Fruit fly (Drosophila melanogaster) whole organism, pupa: Measurements from ENCODE around the gene CG31551.
A peak's percentile ranks its signal among the peaks of the same experiment; 100 is the strongest.

Experiments used
- CG10348 ChIP-seq: fragments of 200-800 bp; sonication (Bioruptor generic); IDR thresholded peaks from 2 replicates; pipeline ENCODE4 v1.3.6; 2022; ENCODE audit warnings: missing biosample characterization, missing genetic modification characterization
- CG12605 ChIP-seq: fragments of 200-800 bp; sonication (Bioruptor generic); IDR thresholded peaks from 2 replicates; pipeline ENCODE4 v1.3.6; 2022; ENCODE audit warnings: missing biosample characterization, missing genetic modification characterization
- CG13204 ChIP-seq: fragments of 200-800 bp; sonication (Bioruptor generic); optimal IDR thresholded peaks from 2 replicates; lab custom pipeline; 2018; ENCODE audit warnings: missing biosample characterization, mild to moderate bottlenecking, missing genetic modification characterization, moderate library complexity
- CG14655 ChIP-seq: fragments of 200-800 bp; sonication (Bioruptor generic); optimal IDR thresholded peaks from 3 replicates; lab custom pipeline; 2017; ENCODE audit warnings: mild to moderate bottlenecking, missing biosample characterization, missing genetic modification reagents, missing genetic modification characterization
- CG15710 ChIP-seq: fragments of 200-800 bp; sonication (Bioruptor generic); optimal IDR thresholded peaks from 2 replicates; lab custom pipeline; 2018; ENCODE audit warnings: missing biosample characterization, mild to moderate bottlenecking, missing genetic modification characterization, moderate library complexity
- CG17806 ChIP-seq: fragments of 200-800 bp; sonication (Bioruptor generic); optimal IDR thresholded peaks from 2 replicates; lab custom pipeline; 2018; ENCODE audit warnings: missing biosample characterization, mild to moderate bottlenecking, missing genetic modification characterization, moderate library complexity
- CG32121 ChIP-seq: fragments of 200-800 bp; sonication (Bioruptor generic); IDR thresholded peaks from 2 replicates; pipeline ENCODE4 v1.3.6; 2022; ENCODE audit warnings: missing biosample characterization, missing genetic modification characterization
- CG34367 ChIP-seq: fragments of 200-800 bp; sonication (Bioruptor generic); optimal IDR thresholded peaks from 2 replicates; lab custom pipeline; 2018; ENCODE audit warnings: missing biosample characterization, mild to moderate bottlenecking, missing genetic modification characterization
- CG4496 ChIP-seq: fragments of 200-800 bp; sonication (Bioruptor generic); IDR thresholded peaks from 3 replicates; pipeline ENCODE4 v1.3.6; 2022; ENCODE audit warnings: missing biosample characterization, missing genetic modification characterization
- CG8159 ChIP-seq: fragments of 200-800 bp; sonication (Bioruptor generic); optimal IDR thresholded peaks from 3 replicates; lab custom pipeline; 2018; ENCODE audit warnings: missing biosample characterization, mild to moderate bottlenecking, missing genetic modification characterization, moderate library complexity
- CG8301 ChIP-seq: fragments of 200-800 bp; sonication (Bioruptor generic); optimal IDR thresholded peaks from 2 replicates; lab custom pipeline; 2018; ENCODE audit warnings: missing biosample characterization, mild to moderate bottlenecking, missing genetic modification characterization
- CG9948 ChIP-seq: fragments of 200-800 bp; sonication (Bioruptor generic); optimal IDR thresholded peaks from 2 replicates; lab custom pipeline; 2018; ENCODE audit warnings: missing biosample characterization, mild to moderate bottlenecking, missing genetic modification characterization, moderate library complexity
- D1 ChIP-seq: fragments of 200-800 bp; sonication (Bioruptor generic); optimal IDR thresholded peaks from 2 replicates; lab custom pipeline; 2018; ENCODE audit warnings: missing biosample characterization, mild to moderate bottlenecking, missing genetic modification characterization, moderate library complexity
- EcR ChIP-seq: fragments of 200-800 bp; sonication (Bioruptor generic); optimal IDR thresholded peaks from 3 replicates; lab custom pipeline; 2019; ENCODE audit warnings: missing biosample characterization, missing genetic modification characterization, mild to moderate bottlenecking, moderate library complexity, missing genetic modification reagents
- Ets98B ChIP-seq: fragments of 200-800 bp; sonication (Bioruptor generic); IDR thresholded peaks from 2 replicates; pipeline ENCODE4 v1.3.6; 2022; ENCODE audit warnings: missing biosample characterization, missing genetic modification characterization
- Pif1A ChIP-seq: fragments of 200-800 bp; sonication (Bioruptor generic); optimal IDR thresholded peaks from 3 replicates; lab custom pipeline; 2016; ENCODE audit warnings: missing biosample characterization, missing genetic modification characterization
- Pif1B ChIP-seq: fragments of 200-800 bp; sonication (Bioruptor generic); optimal IDR thresholded peaks from 3 replicates; lab custom pipeline; 2016; ENCODE audit warnings: missing biosample characterization, missing genetic modification characterization
- Snoo ChIP-seq: fragments of 200-800 bp; sonication (Bioruptor generic); optimal IDR thresholded peaks from 3 replicates; lab custom pipeline; 2017; ENCODE audit warnings: missing biosample characterization, mild to moderate bottlenecking, missing genetic modification characterization, inconsistent platforms
- fd96Ca ChIP-seq: fragments of 200-800 bp; sonication (Bioruptor generic); IDR thresholded peaks from 3 replicates; pipeline ENCODE4 v1.3.6; 2022; ENCODE audit warnings: missing biosample characterization, missing genetic modification characterization
- gl ChIP-seq: fragments of 200-800 bp; sonication (Bioruptor generic); optimal IDR thresholded peaks from 2 replicates; lab custom pipeline; 2018; ENCODE audit warnings: missing biosample characterization, mild to moderate bottlenecking, missing genetic modification characterization
- rn ChIP-seq: fragments of 200-800 bp; sonication (Bioruptor generic); IDR thresholded peaks from 2 replicates; pipeline ENCODE4 v1.3.6; 2022; ENCODE audit warnings: missing biosample characterization, missing genetic modification characterization

CG31551 gene

DNA sequence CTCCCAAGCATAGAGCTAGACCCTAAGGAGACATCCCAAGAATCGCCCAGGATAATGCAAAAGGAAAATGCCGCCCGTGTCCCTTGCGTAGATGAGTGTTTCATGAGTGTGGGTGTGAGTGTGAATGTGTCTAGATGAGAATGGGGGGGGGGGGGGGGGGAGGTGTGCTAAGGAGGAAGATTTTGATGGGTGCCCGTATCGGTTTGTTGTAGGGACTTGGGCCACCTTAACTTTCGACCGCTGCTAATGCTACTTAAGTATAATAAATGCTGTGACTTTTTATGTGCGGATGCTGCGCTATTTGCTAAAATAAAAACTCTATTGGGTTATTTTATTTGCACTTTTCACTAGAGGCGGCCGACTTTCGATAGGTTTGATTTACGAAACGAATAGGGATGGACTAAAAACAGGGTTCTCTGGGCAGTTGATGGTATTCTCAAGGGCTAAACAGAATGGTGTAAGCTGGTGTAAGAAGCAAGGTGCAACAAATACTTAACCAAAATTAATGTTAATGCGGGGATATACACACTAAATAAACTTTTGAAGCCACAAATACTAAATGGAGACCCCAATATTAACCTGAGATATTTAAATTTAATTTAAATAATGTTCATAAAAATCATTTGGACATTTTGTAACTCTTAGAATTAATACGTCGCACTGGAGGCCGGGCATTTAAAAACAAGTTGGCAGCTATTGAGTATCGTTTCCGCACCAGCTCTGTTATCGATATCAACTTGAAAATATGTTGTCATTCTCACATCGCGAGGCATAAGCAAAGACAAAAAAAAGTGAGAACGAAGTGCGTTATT lies 41.5 kb downstream of the CG31551 start, which contains the start of the genes Xe7 and Atg17:
Gene Xe7, minus strand, starts transcription at position 407 of the 812 bp plus-strand sequence.
Gene Atg17, plus strand, starts transcription at position 786 of the 812 bp plus-strand sequence.
- TF ChIP-seq CG13204 (GFP tag; lab: Kevin White, UChicago), result no peak
- peak; percentile 60 for TF ChIP-seq CG12605 (GFP tag; lab: Robert Waterston, UW)
- no peak for TF ChIP-seq D1
- TF ChIP-seq CG15710, result peak; percentile 92
- TF ChIP-seq fd96Ca (GFP tag; lab: Robert Waterston, UW), result peak; percentile 93
- peak; percentile 79; the same call in 1 of the 2 replicates for TF ChIP-seq CG10348
- TF ChIP-seq Pif1A (GFP tag; lab: Kevin White, UChicago), result peak; percentile 87
- peak; percentile 89 for TF ChIP-seq Snoo (tag; lab: Kevin White, UChicago)
- TF ChIP-seq gl (tag; lab: Kevin White, UChicago), result peak; percentile 39
- peak; percentile 80 for TF ChIP-seq CG34367
- TF ChIP-seq CG8301 (tag; lab: Kevin White, UChicago), result peak; percentile 86
- no peak for TF ChIP-seq EcR (GFP tag; lab: Kevin White, UChicago)
- TF ChIP-seq Ets98B (GFP tag; lab: Robert Waterston, UW), result peak; percentile 85
- peak; percentile 90 for TF ChIP-seq CG4496 (GFP tag; lab: Robert Waterston, UW)
- peak; percentile 89 for TF ChIP-seq CG9948
- TF ChIP-seq CG32121 (GFP tag; lab: Robert Waterston, UW), result peak; percentile 88
- no peak for TF ChIP-seq CG14655 (GFP tag; lab: Kevin White, UChicago)
- peak; percentile 83 for TF ChIP-seq rn (GFP tag; lab: Robert Waterston, UW)
- peak; percentile 83 for TF ChIP-seq Pif1B
- TF ChIP-seq CG8159, result peak; percentile 88
- peak; percentile 86 for TF ChIP-seq CG17806 (tag; lab: Kevin White, UChicago)

dm6 chr3R:5669740-5670659 lies 42.3 kb downstream of the CG31551 start:
- TF ChIP-seq CG12605 (GFP tag; lab: Robert Waterston, UW) (no peak), CG17806 (tag; lab: Kevin White, UChicago) (no peak), gl (tag; lab: Kevin White, UChicago) (no peak), CG13204 (GFP tag; lab: Kevin White, UChicago) (no peak), Pif1A (GFP tag; lab: Kevin White, UChicago) (no peak), CG8159 (no peak), rn (GFP tag; lab: Robert Waterston, UW) (no peak), CG4496 (GFP tag; lab: Robert Waterston, UW) (no peak), Pif1B (no peak), CG10348 (no peak), Snoo (tag; lab: Kevin White, UChicago) (no peak), Ets98B (GFP tag; lab: Robert Waterston, UW) (no peak), CG14655 (GFP tag; lab: Kevin White, UChicago) (no peak)

DNA sequence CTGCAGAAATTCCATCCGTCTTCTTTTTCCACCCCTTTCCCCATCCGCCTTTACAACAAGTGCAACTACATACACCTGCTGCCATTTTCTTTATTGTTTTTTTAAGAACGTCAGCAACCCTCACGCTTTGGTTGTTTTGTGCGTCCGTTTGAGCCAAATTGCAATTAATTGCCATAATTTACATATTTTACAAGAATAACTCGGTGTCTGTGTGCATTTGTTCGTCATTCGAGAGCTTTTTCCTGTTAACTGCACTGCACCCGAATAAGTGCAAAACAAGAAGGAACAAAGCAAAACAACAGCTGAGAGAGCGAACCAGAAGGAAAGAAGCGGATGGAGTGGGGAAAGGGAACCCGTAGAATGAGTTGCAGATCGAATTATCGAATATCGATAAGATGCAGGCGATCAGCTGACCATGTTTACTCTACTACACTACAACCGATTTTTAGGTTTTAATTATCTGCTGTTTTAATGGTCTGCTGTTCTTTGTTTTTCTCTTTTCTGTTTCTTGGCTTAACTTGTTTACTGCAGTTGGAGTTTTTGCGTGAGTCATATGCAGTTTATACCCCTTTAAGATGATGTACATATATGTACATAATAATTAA lies 43.1 kb downstream of the CG31551 start:
- TF ChIP-seq CG8159 (peak; percentile 18), Snoo (tag; lab: Kevin White, UChicago) (no peak), CG9948 (no peak), gl (tag; lab: Kevin White, UChicago) (peak; percentile 30), D1 (no peak), CG12605 (GFP tag; lab: Robert Waterston, UW) (no peak), CG17806 (tag; lab: Kevin White, UChicago) (peak; percentile 0), CG15710 (peak; percentile 24), CG14655 (GFP tag; lab: Kevin White, UChicago) (peak; percentile 33), Pif1A (GFP tag; lab: Kevin White, UChicago) (no peak)

dm6 chr3R:5671265-5671663 lies 43.6 kb downstream of the CG31551 start:
- TF ChIP-seq CG12605 (GFP tag; lab: Robert Waterston, UW), result peak; percentile 59
- TF ChIP-seq Snoo (tag; lab: Kevin White, UChicago), result no peak
- peak; percentile 1 for TF ChIP-seq gl (tag; lab: Kevin White, UChicago)
- no peak for TF ChIP-seq CG10348
- TF ChIP-seq CG8301 (tag; lab: Kevin White, UChicago), result no peak
- TF ChIP-seq Ets98B (GFP tag; lab: Robert Waterston, UW), result no peak
- TF ChIP-seq CG8159, result no peak
- TF ChIP-seq CG14655 (GFP tag; lab: Kevin White, UChicago), result peak; percentile 20
- TF ChIP-seq Pif1A (GFP tag; lab: Kevin White, UChicago), result no peak
- peak; percentile 8 for TF ChIP-seq CG34367
- TF ChIP-seq EcR (GFP tag; lab: Kevin White, UChicago), result peak; percentile 75
- TF ChIP-seq Pif1B, result no peak
- no peak for TF ChIP-seq CG32121 (GFP tag; lab: Robert Waterston, UW)
- TF ChIP-seq CG17806 (tag; lab: Kevin White, UChicago), result no peak
- peak; percentile 59; the same call in 1 of the 3 replicates for TF ChIP-seq CG4496 (GFP tag; lab: Robert Waterston, UW)
